Fruit fly (Drosophila melanogaster) Kc167 (cell line): Measurements from ENCODE around the gene Cdk5alpha.

ENCODE experiments used
- Myc ChIP-seq: fragments of >200 bp; optimal IDR thresholded peaks from 2 replicates; lab custom pipeline; 2017; ENCODE audit warnings: missing external identifiers
- psq ChIP-seq: fragments of >200 bp; optimal IDR thresholded peaks from 2 replicates; lab custom pipeline; 2017; ENCODE audit warnings: missing external identifiers

DNA sequence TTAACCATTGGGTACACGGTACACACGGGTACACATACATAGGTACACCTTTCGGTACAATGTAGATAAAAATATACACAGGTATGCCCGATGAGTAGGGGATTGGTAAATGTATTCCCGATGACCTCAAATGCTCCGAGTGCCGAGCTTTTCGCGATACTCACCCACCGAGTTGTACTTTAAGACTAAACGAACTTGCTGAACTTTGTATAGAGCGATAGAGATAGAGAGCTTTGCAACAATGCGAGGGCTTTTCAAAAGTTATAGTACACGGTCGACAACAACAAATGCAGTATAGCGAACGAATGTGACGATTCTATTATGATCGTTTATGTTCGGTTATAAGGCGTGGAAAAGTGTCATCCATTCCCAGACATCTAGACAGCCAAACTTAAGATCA, 10.9 kb upstream of the Cdk5alpha start:
- TF ChIP-seq psq (lab: Kevin White, UChicago) (no peak), Myc (no peak)
